Worm (Caenorhabditis elegans) whole organism, young adult: Measurements from ENCODE around the gene tric-1B.1.
A peak's percentile ranks its signal among the peaks of the same experiment; 100 is the strongest.

ENCODE experiments used
- B0336.3 ChIP-seq: fragments of 200-800 bp; sonication (Bioruptor generic); IDR thresholded peaks from 2 replicates; pipeline ENCODE4 v1.3.6; 2022; ENCODE audit warnings: missing genetic modification characterization, missing compliant biosample characterization
- D2030.7 ChIP-seq: fragments of 200-800 bp; sonication (Bioruptor generic); IDR thresholded peaks from 2 replicates; pipeline ENCODE4 v1.3.6; 2022; ENCODE audit warnings: missing genetic modification reagents, missing genetic modification characterization, missing compliant biosample characterization
- F10E7.11 ChIP-seq: sonication (generic microtip); optimal IDR thresholded peaks from 2 replicates; lab custom pipeline; 2017; ENCODE audit warnings: mild to moderate bottlenecking, missing genetic modification characterization, moderate library complexity, missing compliant biosample characterization
- F39B2.1 ChIP-seq: fragments of 200-800 bp; sonication (Bioruptor generic); IDR thresholded peaks from 2 replicates; pipeline ENCODE4 v1.3.6; 2022; ENCODE audit warnings: missing genetic modification reagents, missing genetic modification characterization, missing compliant biosample characterization
- F49E8.2 ChIP-seq: sonication (generic microtip); optimal IDR thresholded peaks from 3 replicates; lab custom pipeline; 2017; ENCODE audit warnings: missing genetic modification characterization, mild to moderate bottlenecking, missing compliant biosample characterization, antibody characterized with exemption, moderate library complexity; ENCODE audit not compliant: insufficient read depth
- T07F8.4 ChIP-seq: sonication (generic microtip); optimal IDR thresholded peaks from 2 replicates; lab custom pipeline; 2016; ENCODE audit warnings: mild to moderate bottlenecking, missing genetic modification characterization, moderate library complexity, missing compliant biosample characterization
- aptf-2 ChIP-seq: fragments of 200-800 bp; sonication (Bioruptor generic); conservative IDR thresholded peaks from 2 replicates; pipeline ENCODE4 v1.3.6; 2022; ENCODE audit warnings: missing genetic modification reagents, missing genetic modification characterization, missing compliant biosample characterization
- attf-5 ChIP-seq: fragments of 200-800 bp; sonication (Bioruptor generic); optimal IDR thresholded peaks from 2 replicates; lab custom pipeline; 2018; ENCODE audit warnings: mild to moderate bottlenecking, missing genetic modification characterization, missing compliant biosample characterization
- ceh-58 ChIP-seq: fragments of 200-800 bp; sonication (Bioruptor generic); IDR thresholded peaks from 2 replicates; pipeline ENCODE4 v1.3.6; 2022; ENCODE audit warnings: missing genetic modification characterization, missing compliant biosample characterization
- ceh-91 ChIP-seq: fragments of 200-800 bp; sonication (Bioruptor generic); IDR thresholded peaks from 2 replicates; pipeline ENCODE4 v1.3.6; 2022; ENCODE audit warnings: missing genetic modification reagents, missing genetic modification characterization, missing compliant biosample characterization
- chd-7 ChIP-seq: sonication (generic microtip); optimal IDR thresholded peaks from 2 replicates; lab custom pipeline; 2016; ENCODE audit warnings: mild to moderate bottlenecking, missing genetic modification characterization, moderate library complexity, missing compliant biosample characterization
- dpff-1 ChIP-seq: sonication (generic microtip); optimal IDR thresholded peaks from 2 replicates; lab custom pipeline; 2017; ENCODE audit warnings: mild to moderate bottlenecking, missing genetic modification characterization, missing compliant biosample characterization
- efl-1 ChIP-seq: fragments of 150-350 bp; optimal IDR thresholded peaks from 2 replicates; lab custom pipeline; 2014; ENCODE audit warnings: missing biosample characterization, missing genetic modification reagents, missing genetic modification characterization
- egl-44 ChIP-seq: fragments of 200-800 bp; sonication (Bioruptor generic); IDR thresholded peaks from 2 replicates; pipeline ENCODE4 v1.3.6; 2022; ENCODE audit warnings: missing genetic modification reagents, missing genetic modification characterization, missing compliant biosample characterization
- egrh-3 ChIP-seq: fragments of 200-800 bp; sonication (Bioruptor generic); IDR thresholded peaks from 2 replicates; pipeline ENCODE4 v1.3.6; 2022; ENCODE audit warnings: missing genetic modification reagents, missing genetic modification characterization, missing compliant biosample characterization
- gei-17 ChIP-seq: fragments of 200-800 bp; sonication (Bioruptor generic); optimal IDR thresholded peaks from 2 replicates; lab custom pipeline; 2018; ENCODE audit warnings: mild to moderate bottlenecking, missing genetic modification characterization, missing compliant biosample characterization
- hlh-26 ChIP-seq: fragments of 200-800 bp; sonication (Bioruptor generic); conservative IDR thresholded peaks from 2 replicates; pipeline ENCODE4 v1.3.6; 2022; ENCODE audit warnings: missing genetic modification reagents, missing genetic modification characterization, missing compliant biosample characterization
- hsf-1 ChIP-seq: fragments of 200-800 bp; sonication (Bioruptor generic); IDR thresholded peaks from 2 replicates; pipeline ENCODE4 v1.3.6; 2022; ENCODE audit warnings: missing genetic modification reagents, missing genetic modification characterization, missing compliant biosample characterization
- let-607 ChIP-seq, 2 experiments: fragments of 200-800 bp in 1 of 2; sonication (Bioruptor generic) in 1 of 2; sonication (generic microtip) in 1 of 2; optimal IDR thresholded peaks; 2 replicates each; lab custom pipeline; 2016 to 2018; ENCODE audit warnings: mild to moderate bottlenecking in 2 of 2, missing compliant biosample characterization in 2 of 2, missing genetic modification characterization in 2 of 2, moderate library complexity in 2 of 2, missing genotype in 1 of 2
- lin-35 ChIP-seq, 3 experiments: fragments of 150-350 bp in 2 of 3; sonication (generic microtip) in 1 of 3; optimal IDR thresholded peaks; 2 replicates each; lab custom pipeline; 2014 to 2018; ENCODE audit warnings: missing biosample characterization in 3 of 3, missing genetic modification characterization in 3 of 3, missing genetic modification reagents in 3 of 3
- lsy-27 ChIP-seq: sonication (generic microtip); optimal IDR thresholded peaks from 2 replicates; lab custom pipeline; 2017; ENCODE audit warnings: missing genetic modification characterization, mild to moderate bottlenecking, missing compliant biosample characterization, antibody characterized with exemption, missing genotype, borderline replicate concordance; ENCODE audit not compliant: insufficient read depth
- mel-28 ChIP-seq: sonication (generic microtip); optimal IDR thresholded peaks from 2 replicates; lab custom pipeline; 2016; ENCODE audit warnings: borderline replicate concordance, mild to moderate bottlenecking, missing genetic modification characterization, missing compliant biosample characterization
- mxl-1 ChIP-seq: sonication (generic microtip); optimal IDR thresholded peaks from 2 replicates; lab custom pipeline; 2016; ENCODE audit warnings: missing genetic modification characterization, missing compliant biosample characterization
- nhr-27 ChIP-seq: fragments of 200-800 bp; sonication (Bioruptor generic); optimal IDR thresholded peaks from 2 replicates; lab custom pipeline; 2018; ENCODE audit warnings: mild to moderate bottlenecking, missing genetic modification characterization, moderate library complexity, missing compliant biosample characterization
- nhr-90 ChIP-seq: sonication (generic microtip); optimal IDR thresholded peaks from 2 replicates; lab custom pipeline; 2016; ENCODE audit warnings: missing genotype, mild to moderate bottlenecking, missing genetic modification characterization, missing compliant biosample characterization
- snpc-1.3 ChIP-seq: sonication (generic microtip); optimal IDR thresholded peaks from 2 replicates; lab custom pipeline; 2017; ENCODE audit warnings: missing genetic modification characterization, mild to moderate bottlenecking, missing compliant biosample characterization, antibody characterized with exemption, moderate library complexity, missing genotype, missing genetic modification reagents; ENCODE audit not compliant: insufficient read depth
- snpc-3.4 ChIP-seq: sonication (generic microtip); optimal IDR thresholded peaks from 2 replicates; lab custom pipeline; 2017; ENCODE audit warnings: missing genetic modification characterization, mild to moderate bottlenecking, missing compliant biosample characterization, antibody characterized with exemption, moderate library complexity, missing genotype, missing genetic modification reagents
- tbx-9 ChIP-seq: sonication (generic microtip); optimal IDR thresholded peaks from 2 replicates; lab custom pipeline; 2016; ENCODE audit warnings: borderline replicate concordance, missing genetic modification characterization, inconsistent platforms, missing compliant biosample characterization
- unc-130 ChIP-seq: sonication (generic microtip); optimal IDR thresholded peaks from 2 replicates; lab custom pipeline; 2016; ENCODE audit warnings: missing genetic modification reagents, missing genetic modification characterization, missing compliant biosample characterization
- unc-62 ChIP-seq: fragments of 150-350 bp; optimal IDR thresholded peaks from 2 replicates; lab custom pipeline; 2014; ENCODE audit warnings: missing biosample characterization, missing genetic modification reagents, missing genetic modification characterization
- zfh-2 ChIP-seq: fragments of 200-800 bp; sonication (Bioruptor generic); conservative IDR thresholded peaks from 2 replicates; pipeline ENCODE4 v1.3.6; 2022; ENCODE audit warnings: missing genetic modification reagents, missing genetic modification characterization, missing compliant biosample characterization
- ztf-18 ChIP-seq: sonication (generic microtip); optimal IDR thresholded peaks from 2 replicates; lab custom pipeline; 2016; ENCODE audit warnings: missing genotype, mild to moderate bottlenecking, missing genetic modification characterization, missing compliant biosample characterization
- ztf-6 ChIP-seq: fragments of 200-800 bp; sonication (Bioruptor generic); IDR thresholded peaks from 2 replicates; pipeline ENCODE4 v1.3.6; 2022; ENCODE audit warnings: missing genetic modification reagents, missing genetic modification characterization, missing compliant biosample characterization

tric-1B.1 gene

DNA sequence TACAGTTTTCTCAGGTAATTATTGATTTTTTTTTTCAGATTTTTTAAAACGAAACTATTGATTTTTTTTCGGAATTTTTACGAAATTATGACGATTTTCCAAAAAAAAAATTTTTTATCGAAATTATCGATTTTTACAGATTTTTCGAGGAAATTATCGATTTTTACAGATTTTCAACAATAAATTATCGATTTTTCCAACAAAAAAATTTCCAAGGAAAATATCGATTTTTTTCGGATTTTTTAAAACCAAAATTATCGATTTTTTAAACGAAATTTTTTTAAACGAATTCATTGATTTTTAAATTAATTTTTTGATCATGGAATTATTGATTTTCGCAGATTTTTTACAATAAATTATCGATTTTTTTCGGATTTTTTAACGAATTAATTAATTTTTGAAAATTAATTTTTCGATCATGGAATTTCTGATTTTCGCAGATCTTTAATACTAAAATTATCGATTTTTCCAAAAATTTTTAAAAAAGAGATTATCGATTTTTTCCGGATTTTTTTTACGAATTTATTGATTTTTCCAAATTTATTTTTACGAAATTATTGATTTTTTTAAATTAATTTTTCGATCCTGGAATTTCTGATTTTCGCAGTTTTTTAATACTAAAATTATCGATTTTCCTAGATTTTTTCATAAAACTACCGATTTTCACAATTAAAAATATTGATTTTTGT is 10.4 kb downstream of the tric-1B.1 start:
- TF ChIP-seq zfh-2 (GFP tag; lab: Robert Waterston, UW) (no peak), snpc-3.4 (tag; lab: Kevin White, UChicago) (no peak), unc-130 (GFP tag; lab: Kevin White, UChicago) (no peak), ceh-91 (GFP tag; lab: Robert Waterston, UW) (no peak), D2030.7 (no peak), snpc-1.3 (tag; lab: Kevin White, UChicago) (no peak), tbx-9 (tag; lab: Kevin White, UChicago) (no peak), attf-5 (GFP tag; lab: Kevin White, UChicago) (no peak), aptf-2 (GFP tag; lab: Robert Waterston, UW) (no peak), let-607 (tag; optimal IDR thresholded peaks at IDR 0.05; lab: Kevin White, UChicago) (no peak), F49E8.2 (tag; lab: Kevin White, UChicago) (no peak), F10E7.11 (tag; lab: Kevin White, UChicago) (no peak), dpff-1 (tag; lab: Kevin White, UChicago) (no peak), nhr-90 (tag; lab: Kevin White, UChicago) (no peak), lin-35 (GFP tag; optimal IDR thresholded peaks at IDR 0.05; lab: Kevin White, UChicago) (no peak), mel-28 (tag; lab: Kevin White, UChicago) (no peak), egl-44 (GFP tag; lab: Robert Waterston, UW) (no peak), F39B2.1 (GFP tag; lab: Robert Waterston, UW) (no peak), ztf-18 (tag; lab: Kevin White, UChicago) (no peak), mxl-1 (no peak)

DNA sequence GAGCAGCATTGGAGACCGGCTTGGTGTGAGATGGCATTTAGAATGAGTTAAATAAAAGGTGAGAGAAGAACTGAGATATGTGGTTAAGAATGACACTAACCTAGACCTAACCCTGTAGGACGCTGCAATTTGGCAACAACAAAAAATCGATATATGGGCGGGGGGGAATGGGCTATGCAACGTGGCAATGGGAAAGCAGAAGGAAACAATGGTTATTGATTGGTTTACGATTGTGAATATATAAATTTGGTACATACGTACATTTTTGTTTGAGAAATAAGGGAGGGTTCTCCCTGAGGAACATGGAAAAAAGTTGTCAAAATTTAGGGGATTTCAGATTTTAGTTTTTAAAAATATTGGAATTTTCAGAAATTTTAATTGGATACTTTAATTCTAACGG is 17.0 kb downstream of the tric-1B.1 start, which contains the start of gene tag-276:
TSS of gene tag-276 (minus strand) at position 101 of the 400 bp plus-strand sequence.
- TF ChIP-seq lsy-27 (tag; lab: Kevin White, UChicago): no peak
- no peak for TF ChIP-seq hlh-26

DNA sequence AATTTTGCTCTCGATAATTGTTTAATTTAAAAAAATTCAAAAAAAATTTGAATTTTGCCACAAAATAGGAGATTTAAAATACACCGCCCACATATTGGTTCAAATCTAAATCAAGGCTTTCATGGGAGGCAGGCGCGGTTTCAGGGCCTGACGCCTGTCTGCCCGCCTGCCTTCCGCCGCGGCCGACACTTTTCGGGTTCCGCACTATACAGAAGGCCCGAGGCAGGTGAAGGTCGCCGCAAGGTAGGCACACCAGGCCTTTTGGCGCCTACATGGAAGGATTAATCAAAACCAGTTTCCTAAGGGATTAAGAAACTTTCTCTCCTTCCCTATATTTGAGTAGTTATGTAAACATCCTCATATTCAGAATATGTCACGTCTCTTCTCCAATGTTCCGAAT is 23.5 kb downstream of the tric-1B.1 start, which contains the start of gene Y57A10A.24:
TSS of gene Y57A10A.24 (plus strand) at position 396 of the 400 bp plus-strand sequence.
- TF ChIP-seq hsf-1 (no peak), egrh-3 (GFP tag; lab: Robert Waterston, UW) (peak; percentile 36; the same call in 1 of the 2 replicates), nhr-27 (tag; lab: Kevin White, UChicago) (peak; percentile 4)

DNA sequence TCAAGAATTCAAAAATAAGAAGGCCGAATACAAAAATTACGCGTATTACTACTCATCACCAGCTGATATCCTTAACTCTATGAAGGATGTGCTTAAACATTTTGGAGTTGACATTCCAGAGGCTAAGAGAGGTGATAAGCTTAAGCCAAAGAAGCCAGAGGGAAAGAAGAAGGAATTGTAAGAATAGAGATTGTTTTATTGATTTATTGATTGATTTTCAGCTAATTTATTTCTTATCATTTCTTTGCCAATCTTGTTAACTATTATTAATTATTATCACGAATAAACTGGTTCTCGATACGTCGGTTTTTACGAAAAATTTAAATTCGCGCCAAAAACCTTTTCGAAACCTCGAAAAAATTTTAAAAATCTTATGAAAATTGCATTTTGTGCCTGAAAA is 24.3 kb downstream of the tric-1B.1 start:
- TF ChIP-seq egl-44 (GFP tag; lab: Robert Waterston, UW) (no peak), ztf-6 (GFP tag; lab: Robert Waterston, UW) (no peak), gei-17 (GFP tag; lab: Kevin White, UChicago) (no peak), unc-62 (GFP tag; lab: Kevin White, UChicago) (no peak), ceh-58 (GFP tag; lab: Robert Waterston, UW) (no peak), F49E8.2 (tag; lab: Kevin White, UChicago) (no peak), efl-1 (GFP tag; lab: Kevin White, UChicago) (no peak), chd-7 (no peak), B0336.3 (GFP tag; lab: Robert Waterston, UW) (no peak), aptf-2 (GFP tag; lab: Robert Waterston, UW) (no peak), T07F8.4 (tag; lab: Kevin White, UChicago) (no peak)
